Worm (Caenorhabditis elegans) whole organism, L4 larva: ENCODE measurements around the gene R53.4.

ENCODE experiments used
- F10B5.3 ChIP-seq: sonication (generic microtip); optimal IDR thresholded peaks from 2 replicates; lab custom pipeline; 2016; ENCODE audit warnings: mild to moderate bottlenecking, missing genetic modification characterization, missing compliant biosample characterization
- F44E2.7 ChIP-seq: fragments of 200-800 bp; sonication (Bioruptor generic); IDR thresholded peaks from 2 replicates; pipeline ENCODE4 v2.1.2; 2022; ENCODE audit warnings: missing genetic modification characterization, missing compliant biosample characterization
- F49E8.2 ChIP-seq: sonication (generic microtip); optimal IDR thresholded peaks from 2 replicates; lab custom pipeline; 2016; ENCODE audit warnings: missing compliant biosample characterization, mild to moderate bottlenecking, missing genetic modification characterization, borderline replicate concordance
- T20F7.1 ChIP-seq: fragments of 200-800 bp; sonication (Bioruptor generic); optimal IDR thresholded peaks from 2 replicates; lab custom pipeline; 2018; ENCODE audit warnings: mild to moderate bottlenecking, missing genetic modification characterization, missing compliant biosample characterization
- Y105C5A.15 ChIP-seq: fragments of 200-800 bp; sonication (Bioruptor generic); IDR thresholded peaks from 2 replicates; pipeline ENCODE4 v1.3.6; 2022; ENCODE audit warnings: missing genetic modification characterization, missing compliant biosample characterization
- aha-1 ChIP-seq: fragments of 150-350 bp; peaks from one replicate; lab custom pipeline; 2014; ENCODE audit warnings: missing biosample characterization, missing genetic modification characterization
- aly-2 ChIP-seq: sonication (generic microtip); optimal IDR thresholded peaks from 2 replicates; lab custom pipeline; 2018; ENCODE audit warnings: missing biosample characterization, missing genetic modification characterization
- ceh-28 ChIP-seq: fragments of 150-350 bp; optimal IDR thresholded peaks from 2 replicates; lab custom pipeline; 2014; ENCODE audit warnings: missing biosample characterization, missing genetic modification reagents, missing genetic modification characterization
- ceh-32 ChIP-seq: sonication (generic microtip); optimal IDR thresholded peaks from 2 replicates; lab custom pipeline; 2016; ENCODE audit warnings: mild to moderate bottlenecking, missing genetic modification characterization, missing compliant biosample characterization; ENCODE audit not compliant: poor library complexity
- ces-1 ChIP-seq: fragments of 150-350 bp; sonication (generic microtip); optimal IDR thresholded peaks from 4 replicates; lab custom pipeline; 2014; ENCODE audit warnings: missing biosample characterization, missing genetic modification reagents, missing genetic modification characterization
- cey-2 ChIP-seq: sonication (generic microtip); optimal IDR thresholded peaks from 3 replicates; lab custom pipeline; 2017; ENCODE audit warnings: missing genetic modification characterization, mild to moderate bottlenecking, missing compliant biosample characterization, antibody characterized with exemption, borderline replicate concordance; ENCODE audit not compliant: insufficient read depth
- daf-12 ChIP-seq: fragments of 150-350 bp; optimal IDR thresholded peaks from 2 replicates; lab custom pipeline; 2014; ENCODE audit warnings: missing biosample characterization, missing genetic modification reagents, missing genetic modification characterization
- daf-19 ChIP-seq: fragments of 200-800 bp; sonication (Bioruptor generic); conservative IDR thresholded peaks from 2 replicates; pipeline ENCODE4 v1.3.6; 2022; ENCODE audit warnings: missing genetic modification characterization, missing compliant biosample characterization
- dmd-9 ChIP-seq: fragments of 200-800 bp; sonication (Bioruptor generic); IDR thresholded peaks from 2 replicates; pipeline ENCODE4 v1.3.6; 2022; ENCODE audit warnings: missing genetic modification reagents, missing genetic modification characterization, missing compliant biosample characterization
- egl-27 ChIP-seq: sonication (generic microtip); optimal IDR thresholded peaks from 3 replicates; lab custom pipeline; 2017; ENCODE audit warnings: missing biosample characterization, missing genetic modification reagents, missing genetic modification characterization
- hif-1 ChIP-seq, 2 experiments: sonication (generic microtip); optimal IDR thresholded peaks; 2 replicates each; lab custom pipeline; 2016 to 2017; ENCODE audit warnings: missing compliant biosample characterization in 2 of 2, missing genetic modification characterization in 2 of 2, missing genetic modification reagents in 2 of 2, missing genotype in 2 of 2, mild to moderate bottlenecking in 1 of 2
- jun-1 ChIP-seq: fragments of 150-350 bp; optimal IDR thresholded peaks from 2 replicates; lab custom pipeline; 2014; ENCODE audit warnings: missing biosample characterization, missing genetic modification reagents, missing genetic modification characterization
- lim-7 ChIP-seq: fragments of 200-800 bp; sonication (Bioruptor generic); IDR thresholded peaks from 2 replicates; pipeline ENCODE4 v1.3.6; 2022; ENCODE audit warnings: missing genetic modification characterization, missing compliant biosample characterization
- lin-1 ChIP-seq: fragments of 200-800 bp; sonication (Bioruptor generic); IDR thresholded peaks from 2 replicates; pipeline ENCODE4 v1.3.6; 2022; ENCODE audit warnings: missing genetic modification reagents, missing genetic modification characterization, missing compliant biosample characterization
- lin-13 ChIP-seq: fragments of 150-350 bp; optimal IDR thresholded peaks from 2 replicates; lab custom pipeline; 2014; ENCODE audit warnings: missing biosample characterization, missing genetic modification reagents, missing genetic modification characterization
- lin-38 ChIP-seq: fragments of 200-800 bp; sonication (Bioruptor generic); IDR thresholded peaks from 2 replicates; pipeline ENCODE4 v1.3.6; 2022; ENCODE audit warnings: missing genetic modification reagents, missing genetic modification characterization, missing compliant biosample characterization
- mdl-1 ChIP-seq, 2 experiments: fragments of 150-350 bp in 1 of 2; sonication (generic microtip) in 1 of 2; optimal IDR thresholded peaks; 2 replicates each; lab custom pipeline; 2014 to 2017; ENCODE audit warnings: missing biosample characterization in 2 of 2, missing genetic modification characterization in 2 of 2
- mdt-29 ChIP-seq: fragments of 200-800 bp; sonication (Bioruptor generic); IDR thresholded peaks from 2 replicates; pipeline ENCODE4 v1.3.6; 2022; ENCODE audit warnings: missing genetic modification reagents, missing genetic modification characterization, missing compliant biosample characterization
- mep-1 ChIP-seq: fragments of 150-350 bp; sonication (generic microtip); optimal IDR thresholded peaks from 3 replicates; lab custom pipeline; 2014; ENCODE audit warnings: missing biosample characterization, missing genetic modification characterization
- mxl-3 ChIP-seq: fragments of 200-800 bp; sonication (Bioruptor generic); optimal IDR thresholded peaks from 2 replicates; lab custom pipeline; 2018; ENCODE audit warnings: mild to moderate bottlenecking, missing genetic modification characterization, missing compliant biosample characterization
- nhr-77 ChIP-seq: fragments of 150-350 bp; optimal IDR thresholded peaks from 2 replicates; lab custom pipeline; 2014; ENCODE audit warnings: missing biosample characterization, missing genetic modification characterization
- pqm-1 ChIP-seq: sonication (generic microtip); optimal IDR thresholded peaks from 2 replicates; lab custom pipeline; 2017; ENCODE audit warnings: missing biosample characterization, missing genetic modification characterization
- rbr-2 ChIP-seq: sonication (generic microtip); optimal IDR thresholded peaks from 2 replicates; lab custom pipeline; 2016; ENCODE audit warnings: missing genotype, missing genetic modification characterization, missing compliant biosample characterization
- skn-1 ChIP-seq: fragments of 150-350 bp; optimal IDR thresholded peaks from 2 replicates; lab custom pipeline; 2014; ENCODE audit warnings: missing biosample characterization, missing genetic modification characterization
- unc-62 ChIP-seq, 3 experiments: fragments of 150-350 bp in 1 of 3; sonication (generic microtip); optimal IDR thresholded peaks in 2 of 3; peaks in 1 of 3; 1 replicate in 1 of 3; 2 replicates in 2 of 3; lab custom pipeline; 2014 to 2017; ENCODE audit warnings: missing biosample characterization in 3 of 3, missing genetic modification characterization in 3 of 3, missing genetic modification reagents in 3 of 3, missing genotype in 1 of 3
- zfp-2 ChIP-seq: sonication (generic microtip); optimal IDR thresholded peaks from 2 replicates; lab custom pipeline; 2016; ENCODE audit warnings: mild to moderate bottlenecking, missing genetic modification characterization, missing compliant biosample characterization
- zfp-3 ChIP-seq: fragments of 200-800 bp; sonication (Bioruptor generic); conservative IDR thresholded peaks from 2 replicates; pipeline ENCODE4 v1.3.6; 2022; ENCODE audit warnings: missing genetic modification reagents, missing genetic modification characterization, missing compliant biosample characterization
- zip-11 ChIP-seq: fragments of 200-800 bp; sonication (Bioruptor generic); IDR thresholded peaks from 2 replicates; pipeline ENCODE4 v1.3.6; 2022; ENCODE audit warnings: missing genetic modification characterization, missing compliant biosample characterization

R53.4 gene

ce11 chrII:9954885-9955284, 13.0 kb downstream of the R53.4 start, which contains the start of gene egl-43:
Gene egl-43 (plus strand): TSS chrII:9955185.
- no peak for TF ChIP-seq lin-13 (GFP tag; lab: Kevin White, UChicago)
- no peak for TF ChIP-seq cey-2 (tag; lab: Kevin White, UChicago)
- TF ChIP-seq ceh-32 (tag; lab: Kevin White, UChicago) = no peak
- TF ChIP-seq aly-2 (tag; lab: Kevin White, UChicago) = no peak
- no peak for TF ChIP-seq unc-62 (GFP tag; optimal IDR thresholded peaks at IDR 0.05 in 1 of 2; lab: Kevin White, UChicago)
- TF ChIP-seq unc-62 (tag; optimal IDR thresholded peaks at IDR 0.05; lab: Kevin White, UChicago) = no peak
- TF ChIP-seq pqm-1 = no peak
- TF ChIP-seq hif-1 (tag; optimal IDR thresholded peaks at IDR 0.05; lab: Kevin White, UChicago) = no peak
- no peak for TF ChIP-seq jun-1 (tag; lab: Kevin White, UChicago)
- no peak for TF ChIP-seq zip-11 (GFP tag; lab: Robert Waterston, UW)
- no peak for TF ChIP-seq lin-1
- no peak for TF ChIP-seq egl-27 (tag; lab: Kevin White, UChicago)
- TF ChIP-seq daf-19 (GFP tag; lab: Robert Waterston, UW) = no peak
- TF ChIP-seq Y105C5A.15 (GFP tag; lab: Robert Waterston, UW) = no peak

ce11 chrII:9951846-9952245, 16.0 kb downstream of the R53.4 start:
- TF ChIP-seq dmd-9 (GFP tag; lab: Robert Waterston, UW) (no peak), aha-1 (peak; percentile 83)

ce11 chrII:9948662-9949061, 19.2 kb downstream of the R53.4 start:
- TF ChIP-seq rbr-2 (no peak), hif-1 (tag; optimal IDR thresholded peaks at IDR 0.05; lab: Kevin White, UChicago) (no peak), unc-62 (GFP tag; optimal IDR thresholded peaks at IDR 0.05 in 1 of 2; lab: Kevin White, UChicago) (peak in 1 of 2 experiments; percentile 93), unc-62 (tag; optimal IDR thresholded peaks at IDR 0.05; lab: Kevin White, UChicago) (no peak), ces-1 (GFP tag; lab: Kevin White, UChicago) (no peak), lim-7 (GFP tag; lab: Robert Waterston, UW) (no peak), nhr-77 (tag; lab: Kevin White, UChicago) (no peak), aha-1 (peak; percentile 9), mxl-3 (GFP tag; lab: Kevin White, UChicago) (no peak), lin-1 (no peak), mdl-1 (tag; optimal IDR thresholded peaks at IDR 0.05; lab: Kevin White, UChicago) (no peak), lin-38 (GFP tag; lab: Robert Waterston, UW) (no peak), mdt-29 (GFP tag; lab: Robert Waterston, UW) (no peak), zfp-3 (no peak), daf-12 (tag; lab: Kevin White, UChicago) (no peak)
- TF ChIP-seq, all 104 proteins: peak for 2

ce11 chrII:9943837-9944236, 24.0 kb downstream of the R53.4 start, which contains the start of gene flad-1:
Gene flad-1 (plus strand): TSS chrII:9944137.
- no peak for TF ChIP-seq egl-27 (tag; lab: Kevin White, UChicago)
- no peak for TF ChIP-seq skn-1 (tag; lab: Kevin White, UChicago)
- TF ChIP-seq F44E2.7 = no peak
- no peak for TF ChIP-seq mdl-1 (tag; optimal IDR thresholded peaks at IDR 0.05; lab: Kevin White, UChicago)
- TF ChIP-seq F10B5.3 (tag; lab: Kevin White, UChicago) = no peak
- no peak for TF ChIP-seq ceh-28
- TF ChIP-seq ceh-32 (tag; lab: Kevin White, UChicago) = no peak
- TF ChIP-seq zfp-2 (tag; lab: Kevin White, UChicago) = no peak
- TF ChIP-seq mep-1 (tag; lab: Kevin White, UChicago) = no peak

- TF ChIP-seq T20F7.1 (GFP tag; lab: Kevin White, UChicago) = no peak
- TF ChIP-seq F49E8.2 = no peak
- TF ChIP-seq unc-62 (GFP tag; optimal IDR thresholded peaks at IDR 0.05 in 1 of 2; lab: Kevin White, UChicago) = peak in 1 of 2 experiments; percentile 91
- TF ChIP-seq unc-62 (tag; optimal IDR thresholded peaks at IDR 0.05; lab: Kevin White, UChicago) = no peak
Observed at ce11 chrII:9943246-9943645, 24.6 kb downstream of the R53.4 start.
